Fruit fly (Drosophila melanogaster): Measurements from ENCODE around the gene CG4042.

CG4042 gene

DNA sequence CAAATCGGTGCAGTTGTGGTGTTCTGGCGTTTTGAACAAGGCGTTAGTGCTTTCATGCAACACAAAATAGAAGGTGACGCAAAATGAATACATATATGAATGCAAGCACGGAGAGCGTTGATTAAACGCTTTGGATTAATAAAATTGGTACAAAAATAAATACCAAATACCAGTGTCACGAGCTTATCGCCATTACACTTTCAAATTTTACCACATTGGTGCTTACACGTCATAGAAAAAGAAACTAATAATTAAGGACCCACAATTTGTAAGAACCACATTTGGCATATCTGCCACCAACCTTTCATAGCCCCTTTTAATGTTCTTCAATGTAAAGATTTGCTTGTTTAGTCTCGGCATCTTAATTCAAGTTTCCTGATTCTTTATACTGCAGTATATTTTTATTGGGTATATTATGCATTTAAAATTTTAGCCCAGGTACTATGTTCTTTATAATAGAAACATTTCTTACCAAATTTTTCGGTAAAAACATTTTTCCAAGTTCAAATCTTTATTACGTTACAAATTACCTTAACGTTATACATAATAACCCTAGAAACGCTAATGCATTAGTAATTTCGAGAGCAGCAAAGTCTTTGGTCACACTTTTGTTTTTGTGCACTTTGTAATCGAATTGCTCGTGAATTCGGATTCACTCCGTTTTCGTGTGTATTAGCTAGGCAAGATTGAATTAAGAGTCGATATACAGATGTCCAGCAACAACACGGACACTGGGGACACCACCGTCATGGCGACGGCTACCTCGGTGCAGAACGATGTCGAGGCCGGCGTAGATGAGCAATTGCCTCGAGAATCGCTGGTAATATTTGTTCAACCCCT is 7.1 kb upstream of the CG4042 start, which contains the start of the genes Pex16 and Pex14 (continued):
- TF ChIP-seq sens (GFP tag) (peak; percentile 96), run (tag; optimal IDR thresholded peaks at IDR 0.05) (no peak), CG15479 (GFP tag; optimal IDR thresholded peaks at IDR 0.05) (no peak), zf30C (GFP tag; optimal IDR thresholded peaks at IDR 0.05) (no peak), CG18476 (GFP tag; optimal IDR thresholded peaks at IDR 0.05) (peak; percentile 51), CG6254 (GFP tag; optimal IDR thresholded peaks at IDR 0.05) (no peak), Dfd (GFP tag; optimal IDR thresholded peaks at IDR 0.05) (peak in 1 of 2 experiments; percentile 22), CG13424 (tag; optimal IDR thresholded peaks at IDR 0.05) (peak; percentile 70), Bdp1 (GFP tag; optimal IDR thresholded peaks at IDR 0.05) (peak; percentile 31), sisA (GFP tag; IDR thresholded peaks at IDR 0.05) (peak; percentile 78), CG8281 (tag; optimal IDR thresholded peaks at IDR 0.05) (peak; percentile 10), fd3F (GFP tag; optimal IDR thresholded peaks at IDR 0.05) (peak; percentile 59), CG30403 (GFP tag; optimal IDR thresholded peaks at IDR 0.05) (peak; percentile 84), fu2 (GFP tag; optimal IDR thresholded peaks at IDR 0.05) (peak; percentile 69), eyg (GFP tag; optimal IDR thresholded peaks at IDR 0.05) (peak; percentile 55), gfzf (GFP tag; optimal IDR thresholded peaks at IDR 0.05) (peak; percentile 86), Lhr (GFP tag; optimal IDR thresholded peaks at IDR 0.05) (peak; percentile 28), inv (GFP tag; IDR thresholded peaks at IDR 0.05; ENCODE audit: partially characterized antibody) (no peak), CG16813 (GFP tag; IDR thresholded peaks at IDR 0.05; ENCODE audit: partially characterized antibody) (no peak), CG8924 (tag; optimal IDR thresholded peaks at IDR 0.05) (peak; percentile 63), Sin3A (optimal IDR thresholded peaks at IDR 0.05) (no peak), CG4730 (GFP tag; IDR thresholded peaks at IDR 0.05) (peak; percentile 67), CG2712 (tag; optimal IDR thresholded peaks at IDR 0.05) (peak; percentile 68), Hr78 (GFP tag; optimal IDR thresholded peaks at IDR 0.05) (no peak), wek (GFP tag; optimal IDR thresholded peaks at IDR 0.05) (peak; percentile 30), Awh (GFP tag; IDR thresholded peaks at IDR 0.05) (peak; percentile 26; the same call in 1 of the 2 replicates), ham (GFP tag; IDR thresholded peaks at IDR 0.05) (no peak), trh (GFP tag; optimal IDR thresholded peaks at IDR 0.05) (peak; percentile 24), sr (GFP tag; IDR thresholded peaks at IDR 0.05) (peak; percentile 22; the same call in 1 of the 3 replicates), TFAM (GFP tag; optimal IDR thresholded peaks at IDR 0.05) (no peak), slou (GFP tag; optimal IDR thresholded peaks at IDR 0.05) (peak; percentile 48), CG7963 (GFP tag; IDR thresholded peaks at IDR 0.05; ENCODE audit: partially characterized antibody) (no peak), CG6175 (GFP tag; IDR thresholded peaks at IDR 0.05) (peak; percentile 58; the same call in 1 of the 3 replicates), YL-1 (GFP tag; optimal IDR thresholded peaks at IDR 0.05) (peak; percentile 47), NC2β (GFP tag; optimal IDR thresholded peaks at IDR 0.05) (peak; percentile 24), CG16779 (GFP tag; IDR thresholded peaks at IDR 0.05) (no peak), Ptx1 (GFP tag; IDR thresholded peaks at IDR 0.05) (peak; percentile 78), Ravus (GFP tag; IDR thresholded peaks at IDR 0.05) (no peak; the same call in 1 of the 2 replicates), CoRest (tag; optimal IDR thresholded peaks at IDR 0.05) (peak; percentile 79), Jarid2 (GFP tag; optimal IDR thresholded peaks at IDR 0.05) (no peak), CG17568 (GFP tag; optimal IDR thresholded peaks at IDR 0.05) (no peak), Six4 (GFP tag; optimal IDR thresholded peaks at IDR 0.05) (peak; percentile 53), dati (GFP tag; IDR thresholded peaks at IDR 0.05) (no peak), CG33557 (GFP tag; optimal IDR thresholded peaks at IDR 0.05) (peak; percentile 6), repo (GFP tag; optimal IDR thresholded peaks at IDR 0.05) (peak; percentile 70), CG6689 (GFP tag; IDR thresholded peaks at IDR 0.05) (peak; percentile 99), CG2678 (tag; optimal IDR thresholded peaks at IDR 0.05) (peak; percentile 70), CG6854 (GFP tag; optimal IDR thresholded peaks at IDR 0.05) (no peak), chm (GFP tag; IDR thresholded peaks at IDR 0.05) (peak; percentile 62)

All from whole organism, embryonic.